Worm (Caenorhabditis elegans) whole organism, L2 larva: ENCODE measurements around the gene ZK1248.11.

ENCODE experiments used
- F13H6.1 ChIP-seq: sonication (generic microtip); optimal IDR thresholded peaks from 2 replicates; lab custom pipeline; 2016; ENCODE audit warnings: missing genetic modification characterization, missing compliant biosample characterization
- R02D3.7 ChIP-seq: fragments of 150-350 bp; optimal IDR thresholded peaks from 2 replicates; lab custom pipeline; 2014; ENCODE audit warnings: missing biosample characterization, missing genetic modification characterization
- Y55F3AM.14 ChIP-seq: fragments of 200-800 bp; sonication (Bioruptor generic); optimal IDR thresholded peaks from 2 replicates; lab custom pipeline; 2018; ENCODE audit warnings: mild to moderate bottlenecking, missing genetic modification characterization, missing compliant biosample characterization
- aly-2 ChIP-seq: fragments of 150-350 bp; optimal IDR thresholded peaks from 2 replicates; lab custom pipeline; 2014; ENCODE audit warnings: missing biosample characterization, missing genetic modification characterization
- ama-1 ChIP-seq: fragments of 150-350 bp; optimal IDR thresholded peaks from 2 replicates; lab custom pipeline; 2018; ENCODE audit warnings: inconsistent platforms
- blmp-1 ChIP-seq: sonication (generic microtip); optimal IDR thresholded peaks from 2 replicates; lab custom pipeline; 2017; ENCODE audit warnings: missing genetic modification characterization, mild to moderate bottlenecking, missing compliant biosample characterization, antibody characterized with exemption, moderate library complexity; ENCODE audit not compliant: insufficient read depth
- ceh-82 ChIP-seq: fragments of 150-350 bp; optimal IDR thresholded peaks from 2 replicates; lab custom pipeline; 2014; ENCODE audit warnings: missing biosample characterization, missing genetic modification characterization
- crh-2 ChIP-seq: sonication (generic microtip); optimal IDR thresholded peaks from 2 replicates; lab custom pipeline; 2017; ENCODE audit warnings: missing biosample characterization, missing genetic modification characterization
- egl-27 ChIP-seq: sonication (generic microtip); optimal IDR thresholded peaks from 3 replicates; lab custom pipeline; 2017; ENCODE audit warnings: missing biosample characterization, missing genetic modification reagents, missing genetic modification characterization
- elt-3 ChIP-seq: sonication (generic microtip); optimal IDR thresholded peaks from 2 replicates; lab custom pipeline; 2017; ENCODE audit warnings: missing biosample characterization, missing genetic modification characterization
- fos-1 ChIP-seq: fragments of 150-350 bp; optimal IDR thresholded peaks from 2 replicates; lab custom pipeline; 2014; ENCODE audit warnings: missing biosample characterization, missing genetic modification characterization
- lin-11 ChIP-seq: fragments of 150-350 bp; sonication (generic microtip); optimal IDR thresholded peaks from 2 replicates; lab custom pipeline; 2014; ENCODE audit warnings: missing biosample characterization, missing genetic modification characterization, inconsistent platforms, mixed read lengths
- lin-13 ChIP-seq: fragments of 150-350 bp; optimal IDR thresholded peaks from 2 replicates; lab custom pipeline; 2014; ENCODE audit warnings: missing biosample characterization, missing genetic modification reagents, missing genetic modification characterization
- lin-39 ChIP-seq: fragments of 150-350 bp; optimal IDR thresholded peaks from 2 replicates; lab custom pipeline; 2014; ENCODE audit warnings: missing biosample characterization, missing genetic modification reagents, missing genetic modification characterization
- lsy-2 ChIP-seq, 2 experiments: fragments of 150-350 bp in 1 of 2; sonication (generic microtip) in 1 of 2; optimal IDR thresholded peaks; 2 replicates each; lab custom pipeline; 2014 to 2017; ENCODE audit warnings: missing biosample characterization in 2 of 2, missing genetic modification characterization in 2 of 2
- mbf-1 ChIP-seq: sonication (generic microtip); optimal IDR thresholded peaks from 2 replicates; lab custom pipeline; 2017; ENCODE audit warnings: missing biosample characterization, missing genetic modification characterization
- mdl-1 ChIP-seq, 2 experiments: fragments of 150-350 bp in 1 of 2; sonication (generic microtip) in 1 of 2; optimal IDR thresholded peaks; 2 replicates each; lab custom pipeline; 2017; ENCODE audit warnings: missing biosample characterization in 2 of 2, missing genetic modification characterization in 2 of 2
- nhr-11 ChIP-seq: fragments of 150-350 bp; optimal IDR thresholded peaks from 2 replicates; lab custom pipeline; 2014; ENCODE audit warnings: missing biosample characterization, missing genetic modification characterization
- nhr-12 ChIP-seq: fragments of 150-350 bp; optimal IDR thresholded peaks from 2 replicates; lab custom pipeline; 2014; ENCODE audit warnings: missing biosample characterization, missing genetic modification characterization
- nhr-129 ChIP-seq: fragments of 150-350 bp; optimal IDR thresholded peaks from 2 replicates; lab custom pipeline; 2014; ENCODE audit warnings: missing biosample characterization, missing genetic modification characterization
- nhr-21 ChIP-seq: fragments of 150-350 bp; optimal IDR thresholded peaks from 2 replicates; lab custom pipeline; 2014; ENCODE audit warnings: missing biosample characterization, missing genetic modification characterization
- nhr-23 ChIP-seq: fragments of 150-350 bp; optimal IDR thresholded peaks from 2 replicates; lab custom pipeline; 2014; ENCODE audit warnings: missing biosample characterization, missing genetic modification reagents, missing genetic modification characterization
- nhr-237 ChIP-seq: fragments of 150-350 bp; optimal IDR thresholded peaks from 2 replicates; lab custom pipeline; 2014; ENCODE audit warnings: missing biosample characterization, missing genetic modification characterization
- nhr-25 ChIP-seq: fragments of 150-350 bp; sonication (generic microtip); optimal IDR thresholded peaks from 3 replicates; lab custom pipeline; 2014; ENCODE audit warnings: missing biosample characterization, missing genetic modification characterization
- nhr-77 ChIP-seq: fragments of 150-350 bp; optimal IDR thresholded peaks from 2 replicates; lab custom pipeline; 2014; ENCODE audit warnings: missing biosample characterization, missing genetic modification characterization
- peb-1 ChIP-seq: fragments of 150-350 bp; optimal IDR thresholded peaks from 2 replicates; lab custom pipeline; 2014; ENCODE audit warnings: missing biosample characterization, missing genetic modification characterization
- sma-3 ChIP-seq: sonication (generic microtip); optimal IDR thresholded peaks from 2 replicates; lab custom pipeline; 2016; ENCODE audit warnings: missing genetic modification reagents, missing genetic modification characterization, missing compliant biosample characterization
- sma-9 ChIP-seq, 2 experiments: fragments of 150-350 bp in 1 of 2; sonication (generic microtip) in 1 of 2; optimal IDR thresholded peaks; 2 replicates each; lab custom pipeline; 2014 to 2016; ENCODE audit warnings: missing genetic modification characterization in 2 of 2, mild to moderate bottlenecking in 1 of 2, missing biosample characterization in 1 of 2, missing compliant biosample characterization in 1 of 2, missing genetic modification reagents in 1 of 2, moderate library complexity in 1 of 2
- snpc-4 ChIP-seq: fragments of 150-350 bp; optimal IDR thresholded peaks from 2 replicates; lab custom pipeline; 2014; ENCODE audit warnings: missing biosample characterization, missing genetic modification characterization
- unc-39 ChIP-seq: fragments of 150-350 bp; optimal IDR thresholded peaks from 2 replicates; lab custom pipeline; 2014; ENCODE audit warnings: missing biosample characterization, missing genetic modification characterization
- unc-55 ChIP-seq: fragments of 150-350 bp; sonication (generic microtip); optimal IDR thresholded peaks from 3 replicates; lab custom pipeline; 2014; ENCODE audit warnings: missing biosample characterization, missing genetic modification reagents, missing genetic modification characterization
- unc-62 ChIP-seq: fragments of 150-350 bp; optimal IDR thresholded peaks from 2 replicates; lab custom pipeline; 2014; ENCODE audit warnings: missing biosample characterization, missing genetic modification reagents, missing genetic modification characterization
- zag-1 ChIP-seq: fragments of 150-350 bp; optimal IDR thresholded peaks from 2 replicates; lab custom pipeline; 2014; ENCODE audit warnings: missing biosample characterization, missing genetic modification characterization
- ztf-1 ChIP-seq: fragments of 200-800 bp; sonication (Bioruptor generic); conservative IDR thresholded peaks from 2 replicates; pipeline ENCODE4 v1.3.6; 2022; ENCODE audit warnings: missing genetic modification characterization, missing compliant biosample characterization
- ztf-11 ChIP-seq: sonication (generic microtip); optimal IDR thresholded peaks from 2 replicates; lab custom pipeline; 2017; ENCODE audit warnings: missing biosample characterization, missing genetic modification characterization
- ztf-4 ChIP-seq: fragments of 150-350 bp; optimal IDR thresholded peaks from 2 replicates; lab custom pipeline; 2014; ENCODE audit warnings: missing biosample characterization, missing genetic modification characterization

ZK1248.11 gene

DNA sequence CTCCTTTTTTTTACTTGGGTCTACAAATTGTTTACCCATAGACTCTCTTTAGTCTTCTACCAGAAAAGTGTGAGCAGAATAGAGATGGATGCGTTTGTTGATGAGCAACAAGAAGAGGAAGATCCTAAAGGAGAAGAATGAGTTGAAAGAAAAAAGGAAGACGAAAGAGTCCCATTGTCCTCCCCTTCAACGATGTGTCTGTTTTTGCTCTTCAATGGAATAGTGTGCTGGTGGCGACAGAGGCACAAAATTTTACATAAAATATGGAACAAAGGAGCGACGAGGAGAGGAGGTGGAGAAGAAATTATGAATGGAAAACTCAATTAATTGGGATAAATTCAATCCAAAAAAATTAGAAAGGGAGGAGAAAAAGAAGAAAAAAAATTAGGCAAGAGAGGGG, 32.2 kb upstream of the ZK1248.11 start:
- TF ChIP-seq peb-1 (no peak), zag-1 (tag; lab: Kevin White, UChicago) (no peak), ceh-82 (tag; lab: Kevin White, UChicago) (no peak), ztf-11 (tag; lab: Kevin White, UChicago) (no peak), F13H6.1 (tag; lab: Kevin White, UChicago) (no peak), lin-39 (no peak), R02D3.7 (no peak), elt-3 (tag; lab: Kevin White, UChicago) (no peak), unc-55 (GFP tag; lab: Kevin White, UChicago) (no peak), nhr-11 (tag; lab: Kevin White, UChicago) (no peak), ztf-1 (GFP tag; lab: Robert Waterston, UW) (no peak), nhr-77 (tag; lab: Kevin White, UChicago) (no peak), nhr-129 (no peak)

ce11 chrII:5858322-5858721, 29.9 kb upstream of the ZK1248.11 start, which contains the start of gene F55C12.4:
F55C12.4 (minus strand) TSS chrII:5858422.
- TF ChIP-seq nhr-237 (tag; lab: Kevin White, UChicago) = no peak
- TF ChIP-seq nhr-12 (tag; lab: Kevin White, UChicago) = no peak
- no peak for TF ChIP-seq unc-39 (tag; lab: Kevin White, UChicago)
- no peak for TF ChIP-seq aly-2
- no peak for TF ChIP-seq mbf-1 (tag; lab: Kevin White, UChicago)
- TF ChIP-seq lin-11 = no peak
- TF ChIP-seq egl-27 (tag; lab: Kevin White, UChicago) = no peak
- no peak for TF ChIP-seq lin-13

DNA sequence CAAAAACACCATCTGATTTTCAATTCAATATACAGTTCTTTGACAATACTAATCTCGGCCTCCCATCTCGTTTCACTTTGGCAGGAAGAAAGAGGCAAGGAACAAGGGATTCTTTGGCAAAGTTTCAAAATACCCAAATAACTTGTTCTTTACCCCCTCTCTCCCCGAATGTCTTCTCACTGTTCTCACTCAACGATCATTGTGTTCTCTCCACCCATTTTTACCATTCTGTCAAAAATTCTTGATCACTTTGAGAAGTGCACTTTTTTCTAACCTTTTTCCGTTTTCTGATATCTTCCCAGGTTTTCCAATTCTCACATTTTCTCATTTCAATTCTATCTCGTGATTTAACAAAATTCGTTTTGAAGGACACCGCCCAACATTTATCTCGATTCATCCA, 25.7 kb upstream of the ZK1248.11 start, which contains the start of gene H41C03.1:
H41C03.1 (plus strand) TSS at position 301 of the 400 bp plus-strand sequence.
- TF ChIP-seq crh-2 (tag; lab: Kevin White, UChicago) = no peak
- no peak for TF ChIP-seq lsy-2 (tag; optimal IDR thresholded peaks at IDR 0.05; lab: Kevin White, UChicago)
- TF ChIP-seq lin-11 = no peak
- no peak for TF ChIP-seq mdl-1 (tag; optimal IDR thresholded peaks at IDR 0.05; lab: Kevin White, UChicago)
- TF ChIP-seq Y55F3AM.14 (GFP tag; lab: Kevin White, UChicago) = no peak
- no peak for TF ChIP-seq ztf-4 (tag; lab: Kevin White, UChicago)
- TF ChIP-seq unc-62 (GFP tag; lab: Kevin White, UChicago) = no peak
- TF ChIP-seq nhr-23 = no peak
- no peak for TF ChIP-seq peb-1
- no peak for TF ChIP-seq snpc-4 (tag; lab: Kevin White, UChicago)
- no peak for TF ChIP-seq nhr-11 (tag; lab: Kevin White, UChicago)
- no peak for TF ChIP-seq ama-1
- no peak for TF ChIP-seq nhr-25 (tag; lab: Kevin White, UChicago)
- TF ChIP-seq fos-1 (tag; lab: Kevin White, UChicago) = no peak
- no peak for TF ChIP-seq ztf-1 (GFP tag; lab: Robert Waterston, UW)
- TF ChIP-seq egl-27 (tag; lab: Kevin White, UChicago) = no peak

DNA sequence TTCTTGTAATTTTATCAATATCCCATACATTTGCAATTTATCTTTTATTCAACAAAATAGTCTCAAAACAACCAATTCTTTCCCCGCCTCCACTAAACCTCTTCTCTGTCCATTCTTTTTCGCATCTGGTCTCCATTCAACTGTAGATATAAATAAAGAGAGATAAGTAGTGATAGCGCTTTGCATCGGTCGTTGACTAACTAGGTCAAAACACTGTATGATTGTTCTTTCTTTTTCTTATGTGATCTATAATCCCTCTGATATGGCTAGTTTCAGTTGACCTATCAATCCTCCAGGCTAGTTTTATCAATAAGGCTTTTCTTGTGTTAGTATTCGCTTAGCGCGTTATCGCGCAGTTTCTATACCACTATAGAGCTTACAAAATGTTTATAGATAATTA, 24.9 kb upstream of the ZK1248.11 start:
- TF ChIP-seq blmp-1 (tag; lab: Kevin White, UChicago) (peak; percentile 28), nhr-21 (tag; lab: Kevin White, UChicago) (peak; percentile 60), crh-2 (tag; lab: Kevin White, UChicago) (no peak), nhr-25 (tag; lab: Kevin White, UChicago) (no peak), egl-27 (tag; lab: Kevin White, UChicago) (peak; percentile 30), sma-3 (GFP tag; lab: Kevin White, UChicago) (peak; percentile 16), sma-9 (GFP tag; optimal IDR thresholded peaks at IDR 0.05; lab: Kevin White, UChicago) (peak; percentile 18), sma-9 (tag; optimal IDR thresholded peaks at IDR 0.05; lab: Kevin White, UChicago) (no peak), R02D3.7 (no peak), unc-39 (tag; lab: Kevin White, UChicago) (no peak), aly-2 (no peak), lin-13 (no peak), nhr-12 (tag; lab: Kevin White, UChicago) (no peak)
